Fruit fly (Drosophila melanogaster) whole organism, embryonic: Measurements from ENCODE around the gene feo.

ENCODE experiments used
- Atf-2 ChIP-seq: fragments of 200-800 bp; sonication (Bioruptor generic); optimal IDR thresholded peaks from 2 replicates; lab custom pipeline; 2016; ENCODE audit warnings: missing biosample characterization, missing genetic modification characterization
- B-H1 ChIP-seq: fragments of 200-800 bp; sonication (Bioruptor generic); IDR thresholded peaks from 3 replicates; pipeline ENCODE4 v1.3.6; 2022; ENCODE audit warnings: missing biosample characterization, missing genetic modification characterization
- C15 ChIP-seq: fragments of 200-800 bp; sonication (Bioruptor generic); IDR thresholded peaks from 3 replicates; pipeline ENCODE4 v1.3.6; 2022; ENCODE audit warnings: missing biosample characterization, missing genetic modification characterization
- CG10147 ChIP-seq: fragments of 200-800 bp; sonication (Bioruptor generic); optimal IDR thresholded peaks from 2 replicates; lab custom pipeline; 2019; ENCODE audit warnings: missing biosample characterization, mild to moderate bottlenecking, missing genetic modification characterization, moderate library complexity
- CG10267 ChIP-seq: fragments of 200-800 bp; sonication (Bioruptor generic); optimal IDR thresholded peaks from 2 replicates; lab custom pipeline; 2018; ENCODE audit warnings: missing biosample characterization, mild to moderate bottlenecking, missing genetic modification characterization, moderate library complexity
- CG10462 ChIP-seq: fragments of 200-800 bp; sonication (Bioruptor generic); optimal IDR thresholded peaks from 2 replicates; lab custom pipeline; 2016; ENCODE audit warnings: missing biosample characterization, missing genetic modification characterization
- CG10543 ChIP-seq: fragments of 200-800 bp; sonication (Bioruptor generic); optimal IDR thresholded peaks from 3 replicates; lab custom pipeline; 2017; ENCODE audit warnings: missing biosample characterization, mild to moderate bottlenecking, missing genetic modification characterization, moderate library complexity
- CG11093 ChIP-seq: fragments of 200-800 bp; sonication (Bioruptor generic); IDR thresholded peaks from 3 replicates; pipeline ENCODE4 v1.3.6; 2022; ENCODE audit warnings: missing biosample characterization, missing genetic modification characterization
- CG11247 ChIP-seq: fragments of 200-800 bp; sonication (Bioruptor generic); IDR thresholded peaks from 2 replicates; pipeline ENCODE4 v1.3.6; 2022; ENCODE audit warnings: missing biosample characterization, missing genetic modification characterization
- CG11456 ChIP-seq: fragments of 200-800 bp; sonication (Bioruptor generic); IDR thresholded peaks from 3 replicates; pipeline ENCODE4 v1.3.6; 2022; ENCODE audit warnings: missing biosample characterization, missing genetic modification characterization
- CG13287 ChIP-seq: fragments of 200-800 bp; sonication (Bioruptor generic); IDR thresholded peaks from 2 replicates; pipeline ENCODE4 v1.3.6; 2022; ENCODE audit warnings: missing biosample characterization, missing genetic modification characterization; ENCODE audit not compliant: partially characterized antibody
- CG13424 ChIP-seq: fragments of 200-800 bp; sonication (Bioruptor generic); optimal IDR thresholded peaks from 2 replicates; lab custom pipeline; 2019; ENCODE audit warnings: missing biosample characterization, mild to moderate bottlenecking, missing genetic modification characterization, moderate library complexity
- CG14667 ChIP-seq: fragments of 200-800 bp; sonication (Bioruptor generic); IDR thresholded peaks from 2 replicates; pipeline ENCODE4 v1.3.6; 2022; ENCODE audit warnings: missing biosample characterization, missing genetic modification characterization
- CG14710 ChIP-seq: fragments of 200-800 bp; sonication (Bioruptor generic); optimal IDR thresholded peaks from 3 replicates; lab custom pipeline; 2019; ENCODE audit warnings: missing biosample characterization, mild to moderate bottlenecking, missing genetic modification characterization, moderate library complexity
- CG15514 ChIP-seq: fragments of 200-800 bp; sonication (Bioruptor generic); optimal IDR thresholded peaks from 3 replicates; lab custom pipeline; 2017; ENCODE audit warnings: missing biosample characterization, missing genetic modification characterization, mild to moderate bottlenecking, moderate library complexity, missing genetic modification reagents
- CG2120 ChIP-seq: fragments of 200-800 bp; sonication (Bioruptor generic); optimal IDR thresholded peaks from 3 replicates; lab custom pipeline; 2016; ENCODE audit warnings: missing biosample characterization, missing genetic modification characterization
- CG2199 ChIP-seq: fragments of 200-800 bp; sonication (Bioruptor generic); IDR thresholded peaks from 3 replicates; pipeline ENCODE4 v1.3.6; 2022; ENCODE audit warnings: missing biosample characterization, missing genetic modification characterization
- CG34224 ChIP-seq: fragments of 200-800 bp; sonication (Bioruptor generic); IDR thresholded peaks from 3 replicates; pipeline ENCODE4 v1.3.6; 2022; ENCODE audit warnings: missing biosample characterization, missing genetic modification characterization; ENCODE audit not compliant: partially characterized antibody
- CG3838 ChIP-seq: fragments of 200-800 bp; sonication (Bioruptor generic); optimal IDR thresholded peaks from 3 replicates; lab custom pipeline; 2016; ENCODE audit warnings: missing biosample characterization, missing genetic modification characterization
- CG4282 ChIP-seq: fragments of 200-800 bp; sonication (Bioruptor generic); optimal IDR thresholded peaks from 2 replicates; lab custom pipeline; 2016; ENCODE audit warnings: missing biosample characterization, missing genetic modification characterization
- CG8944 ChIP-seq: fragments of 200-800 bp; sonication (Bioruptor generic); optimal IDR thresholded peaks from 3 replicates; lab custom pipeline; 2016; ENCODE audit warnings: missing biosample characterization, missing genetic modification characterization
- CHES-1-like ChIP-seq: fragments of 200-800 bp; sonication (Bioruptor generic); optimal IDR thresholded peaks from 2 replicates; lab custom pipeline; 2016; ENCODE audit warnings: missing biosample characterization, missing genetic modification characterization
- Dfd ChIP-seq, 2 experiments: fragments of >200 bp; optimal IDR thresholded peaks; 2 replicates each; lab custom pipeline; 2017; ENCODE audit warnings: missing biosample characterization in 2 of 2, missing genetic modification characterization in 2 of 2
- H2.0 ChIP-seq: fragments of 200-800 bp; sonication (Bioruptor generic); IDR thresholded peaks from 2 replicates; pipeline ENCODE4 v1.3.6; 2022; ENCODE audit warnings: missing biosample characterization, missing genetic modification characterization
- Lhr ChIP-seq: fragments of 200-800 bp; sonication (Bioruptor generic); optimal IDR thresholded peaks from 3 replicates; lab custom pipeline; 2017; ENCODE audit warnings: mild to moderate bottlenecking, missing biosample characterization, missing genetic modification reagents, missing genetic modification characterization
- MBD-R2 ChIP-seq: fragments of 200-800 bp; sonication (Bioruptor generic); IDR thresholded peaks from 2 replicates; pipeline ENCODE4 v1.3.6; 2022; ENCODE audit warnings: missing biosample characterization, missing genetic modification characterization
- Neu2 ChIP-seq: fragments of 200-800 bp; sonication (Bioruptor generic); optimal IDR thresholded peaks from 3 replicates; lab custom pipeline; 2016; ENCODE audit warnings: missing biosample characterization, missing genetic modification characterization, borderline replicate concordance
- Scr ChIP-seq: fragments of 200-800 bp; sonication (Bioruptor generic); IDR thresholded peaks from 2 replicates; pipeline ENCODE4 v1.3.6; 2022; ENCODE audit warnings: missing biosample characterization, missing genetic modification characterization; ENCODE audit not compliant: partially characterized antibody
- Side ChIP-seq: fragments of 200-800 bp; sonication (Bioruptor generic); optimal IDR thresholded peaks from 2 replicates; lab custom pipeline; 2016; ENCODE audit warnings: missing biosample characterization, missing genetic modification characterization
- Sox102F ChIP-seq: fragments of 200-800 bp; sonication (Bioruptor generic); optimal IDR thresholded peaks from 2 replicates; lab custom pipeline; 2018; ENCODE audit warnings: missing biosample characterization, mild to moderate bottlenecking, missing genetic modification characterization, moderate library complexity
- Taf1 ChIP-seq: fragments of 200-800 bp; sonication (Bioruptor generic); IDR thresholded peaks from 2 replicates; pipeline ENCODE4 v1.3.6; 2022; ENCODE audit warnings: missing biosample characterization, missing genetic modification characterization
- ara ChIP-seq: fragments of 200-800 bp; sonication (Bioruptor generic); IDR thresholded peaks from 2 replicates; pipeline ENCODE4 v1.3.6; 2022; ENCODE audit warnings: missing biosample characterization, missing genetic modification characterization
- cg ChIP-seq: fragments of 200-800 bp; sonication (Bioruptor generic); optimal IDR thresholded peaks from 3 replicates; lab custom pipeline; 2019; ENCODE audit warnings: missing biosample characterization, mild to moderate bottlenecking, missing genetic modification characterization, moderate library complexity
- croc ChIP-seq: fragments of 200-800 bp; sonication (Bioruptor generic); conservative IDR thresholded peaks from 3 replicates; pipeline ENCODE4 v1.3.6; 2022; ENCODE audit warnings: missing biosample characterization, missing genetic modification characterization
- da ChIP-seq: fragments of 200-800 bp; sonication (Bioruptor generic); optimal IDR thresholded peaks from 2 replicates; lab custom pipeline; 2016; ENCODE audit warnings: missing biosample characterization, missing genetic modification characterization
- dysf ChIP-seq: fragments of 200-800 bp; sonication (Bioruptor generic); IDR thresholded peaks from 3 replicates; pipeline ENCODE4 v1.3.6; 2022; ENCODE audit warnings: missing biosample characterization, missing genetic modification characterization
- ems ChIP-seq: fragments of 200-800 bp; sonication (Bioruptor generic); optimal IDR thresholded peaks from 3 replicates; lab custom pipeline; 2016; ENCODE audit warnings: missing biosample characterization, missing genetic modification characterization
- esg ChIP-seq: fragments of 200-800 bp; sonication (Bioruptor generic); conservative IDR thresholded peaks from 2 replicates; pipeline ENCODE4 v1.3.6; 2022; ENCODE audit warnings: missing biosample characterization, missing genetic modification characterization
- fd102C ChIP-seq: fragments of 200-800 bp; sonication (Bioruptor generic); optimal IDR thresholded peaks from 2 replicates; lab custom pipeline; 2018; ENCODE audit warnings: missing biosample characterization, mild to moderate bottlenecking, missing genetic modification characterization, moderate library complexity
- fd96Cb ChIP-seq: fragments of 200-800 bp; sonication (Bioruptor generic); optimal IDR thresholded peaks from 2 replicates; lab custom pipeline; 2018; ENCODE audit warnings: missing biosample characterization, mild to moderate bottlenecking, missing genetic modification characterization, moderate library complexity
- ftz-f1 ChIP-seq: fragments of 200-800 bp; sonication (Bioruptor generic); optimal IDR thresholded peaks from 2 replicates; lab custom pipeline; 2016; ENCODE audit warnings: missing biosample characterization, missing genetic modification characterization
- inv ChIP-seq: fragments of 200-800 bp; sonication (Bioruptor generic); IDR thresholded peaks from 2 replicates; pipeline ENCODE4 v1.3.6; 2022; ENCODE audit warnings: missing biosample characterization, missing genetic modification characterization; ENCODE audit not compliant: partially characterized antibody
- lbe ChIP-seq: fragments of 200-800 bp; sonication (Bioruptor generic); optimal IDR thresholded peaks from 2 replicates; lab custom pipeline; 2016; ENCODE audit warnings: missing biosample characterization, mild to moderate bottlenecking, missing genetic modification characterization
- luna ChIP-seq: fragments of 200-800 bp; sonication (Bioruptor generic); optimal IDR thresholded peaks from 2 replicates; lab custom pipeline; 2016; ENCODE audit warnings: missing biosample characterization, missing genetic modification characterization
- maf-S ChIP-seq: fragments of 200-800 bp; sonication (Bioruptor generic); optimal IDR thresholded peaks from 2 replicates; lab custom pipeline; 2016; ENCODE audit warnings: missing biosample characterization, missing genetic modification characterization
- p53 ChIP-seq: fragments of 200-800 bp; sonication (Bioruptor generic); optimal IDR thresholded peaks from 2 replicates; lab custom pipeline; 2016; ENCODE audit warnings: missing biosample characterization, missing genetic modification characterization
- run ChIP-seq: fragments of 200-800 bp; sonication (Bioruptor generic); optimal IDR thresholded peaks from 3 replicates; lab custom pipeline; 2018; ENCODE audit warnings: missing biosample characterization, mild to moderate bottlenecking, missing genetic modification characterization
- sima ChIP-seq: fragments of 200-800 bp; sonication (Bioruptor generic); optimal IDR thresholded peaks from 2 replicates; lab custom pipeline; 2016; ENCODE audit warnings: missing biosample characterization, missing genetic modification characterization
- stc ChIP-seq: fragments of 200-800 bp; sonication (Bioruptor generic); IDR thresholded peaks from 2 replicates; pipeline ENCODE4 v1.3.6; 2022; ENCODE audit warnings: missing biosample characterization, missing genetic modification characterization
- tap ChIP-seq: fragments of 200-800 bp; optimal IDR thresholded peaks from 3 replicates; lab custom pipeline; 2019; ENCODE audit warnings: missing biosample characterization, mild to moderate bottlenecking, missing genetic modification characterization, moderate library complexity
- wor ChIP-seq: fragments of 200-800 bp; sonication (Bioruptor generic); IDR thresholded peaks from 2 replicates; pipeline ENCODE4 v1.3.6; 2022; ENCODE audit warnings: missing biosample characterization, missing genetic modification characterization

Gene feo

dm6 chrX:10832369-10832768 lies 22.3 kb downstream of the feo start (continued):
- TF ChIP-seq run (tag; lab: Kevin White, UChicago) (no peak), Scr (no peak), p53 (peak; percentile 32), CG15514 (GFP tag; lab: Kevin White, UChicago) (peak; percentile 48), CG4282 (GFP tag; lab: Kevin White, UChicago) (no peak), Dfd (GFP tag; optimal IDR thresholded peaks at IDR 0.05; lab: Kevin White, UChicago) (no peak), CG14667 (GFP tag; lab: Robert Waterston, UW) (no peak), stc (GFP tag; lab: Robert Waterston, UW) (no peak), CG34224 (GFP tag; lab: Robert Waterston, UW) (no peak), cg (GFP tag; lab: Kevin White, UChicago) (no peak), luna (no peak), da (GFP tag; lab: Kevin White, UChicago) (peak; percentile 12), CG8944 (peak; percentile 54), CG10147 (GFP tag; lab: Kevin White, UChicago) (peak; percentile 27), MBD-R2 (no peak), Atf-2 (GFP tag; lab: Kevin White, UChicago) (peak; percentile 21), Sox102F (GFP tag; lab: Kevin White, UChicago) (peak; percentile 72), CG10267 (peak; percentile 64), tap (tag; lab: Kevin White, UChicago) (no peak), Neu2 (no peak), Taf1 (GFP tag; lab: Robert Waterston, UW) (no peak), maf-S (peak; percentile 41), inv (no peak), C15 (GFP tag; lab: Robert Waterston, UW) (no peak), CG13424 (tag; lab: Kevin White, UChicago) (peak; percentile 42), CHES-1-like (peak; percentile 32), dysf (GFP tag; lab: Robert Waterston, UW) (peak; percentile 68; the same call in 2 of the 3 replicates), CG13287 (GFP tag; lab: Robert Waterston, UW) (no peak), CG3838 (GFP tag; lab: Kevin White, UChicago) (no peak), CG2199 (GFP tag; lab: Robert Waterston, UW) (peak; percentile 83), fd96Cb (tag; lab: Kevin White, UChicago) (peak; percentile 30), ftz-f1 (GFP tag; lab: Kevin White, UChicago) (no peak), ara (GFP tag; lab: Robert Waterston, UW) (no peak), CG11456 (GFP tag; lab: Robert Waterston, UW) (peak; percentile 95), CG11093 (GFP tag; lab: Robert Waterston, UW) (no peak), CG10543 (GFP tag; lab: Kevin White, UChicago) (peak; percentile 22), CG14710 (tag; lab: Kevin White, UChicago) (peak; percentile 46), croc (0 out of 3 replicates have a peak, but pooled peaks have one; percentile 13), wor (peak; percentile 34; the same call in 1 of the 2 replicates), CG2120 (GFP tag; lab: Kevin White, UChicago) (peak; percentile 48), Lhr (GFP tag; lab: Kevin White, UChicago) (peak; percentile 67), lbe (GFP tag; lab: Kevin White, UChicago) (no peak), B-H1 (GFP tag; lab: Robert Waterston, UW) (peak; percentile 35; the same call in 2 of the 3 replicates), H2.0 (no peak; the same call in 1 of the 2 replicates), ems (GFP tag; lab: Kevin White, UChicago) (peak; percentile 13), sima (GFP tag; lab: Kevin White, UChicago) (no peak), Side (GFP tag; lab: Kevin White, UChicago) (peak; percentile 55), fd102C (GFP tag; lab: Kevin White, UChicago) (peak; percentile 4), CG11247 (peak; percentile 69), CG10462 (GFP tag; lab: Kevin White, UChicago) (peak; percentile 22), esg (0 out of 2 replicates have a peak, but pooled peaks have one; percentile 15)
